Worm (Caenorhabditis elegans) whole organism, young adult: ENCODE measurements around the gene bath-37.

Source experiments
- F22D6.2 ChIP-seq: sonication (generic microtip); optimal IDR thresholded peaks from 2 replicates; lab custom pipeline; 2016; ENCODE audit warnings: mild to moderate bottlenecking, missing genetic modification characterization, missing compliant biosample characterization
- F33H1.4 ChIP-seq: fragments of 200-800 bp; sonication (Bioruptor generic); IDR thresholded peaks from 2 replicates; pipeline ENCODE4 v1.3.6; 2022; ENCODE audit warnings: missing genetic modification reagents, missing genetic modification characterization, missing compliant biosample characterization
- ama-1 ChIP-seq, 3 experiments: fragments of 150-350 bp in 1 of 3; sonication (generic microtip) in 2 of 3; optimal IDR thresholded peaks; 2 replicates each; lab custom pipeline; 2014 to 2018; ENCODE audit warnings: missing biosample characterization in 2 of 3, missing genetic modification characterization in 2 of 3, missing genetic modification reagents in 2 of 3
- atf-7 ChIP-seq: sonication (generic microtip); optimal IDR thresholded peaks from 2 replicates; lab custom pipeline; 2017; ENCODE audit warnings: mild to moderate bottlenecking, missing genetic modification characterization, missing compliant biosample characterization
- attf-5 ChIP-seq: fragments of 200-800 bp; sonication (Bioruptor generic); optimal IDR thresholded peaks from 2 replicates; lab custom pipeline; 2018; ENCODE audit warnings: mild to moderate bottlenecking, missing genetic modification characterization, missing compliant biosample characterization
- attf-6 ChIP-seq: fragments of 200-800 bp; sonication (Bioruptor generic); IDR thresholded peaks from 2 replicates; pipeline ENCODE4 v1.3.6; 2022; ENCODE audit warnings: missing genetic modification reagents, missing genetic modification characterization, missing compliant biosample characterization
- bed-1 ChIP-seq: fragments of 200-800 bp; sonication (Bioruptor generic); IDR thresholded peaks from 2 replicates; pipeline ENCODE4 v1.3.6; 2022; ENCODE audit warnings: missing genetic modification reagents, missing genetic modification characterization, missing compliant biosample characterization
- ccch-3 ChIP-seq: fragments of 200-800 bp; sonication (Bioruptor generic); optimal IDR thresholded peaks from 2 replicates; lab custom pipeline; 2018; ENCODE audit warnings: mild to moderate bottlenecking, missing genetic modification characterization, missing compliant biosample characterization
- cebp-2 ChIP-seq: fragments of 200-800 bp; sonication (Bioruptor generic); IDR thresholded peaks from 2 replicates; pipeline ENCODE4 v1.3.6; 2022; ENCODE audit warnings: missing genetic modification characterization, missing compliant biosample characterization
- ceh-100 ChIP-seq: fragments of 200-800 bp; sonication (Bioruptor generic); IDR thresholded peaks from 2 replicates; pipeline ENCODE4 v1.3.6; 2022; ENCODE audit warnings: missing genetic modification reagents, missing genetic modification characterization, missing compliant biosample characterization
- ceh-27 ChIP-seq: fragments of 200-800 bp; sonication (Bioruptor generic); optimal IDR thresholded peaks from 2 replicates; lab custom pipeline; 2018; ENCODE audit warnings: mild to moderate bottlenecking, missing genetic modification characterization, moderate library complexity, missing compliant biosample characterization
- ceh-91 ChIP-seq: fragments of 200-800 bp; sonication (Bioruptor generic); IDR thresholded peaks from 2 replicates; pipeline ENCODE4 v1.3.6; 2022; ENCODE audit warnings: missing genetic modification reagents, missing genetic modification characterization, missing compliant biosample characterization
- chd-7 ChIP-seq: sonication (generic microtip); optimal IDR thresholded peaks from 2 replicates; lab custom pipeline; 2016; ENCODE audit warnings: mild to moderate bottlenecking, missing genetic modification characterization, moderate library complexity, missing compliant biosample characterization
- dpl-1 ChIP-seq: fragments of 150-350 bp; optimal IDR thresholded peaks from 2 replicates; lab custom pipeline; 2014; ENCODE audit warnings: missing biosample characterization, missing genetic modification reagents, missing genetic modification characterization
- efl-1 ChIP-seq: fragments of 150-350 bp; optimal IDR thresholded peaks from 2 replicates; lab custom pipeline; 2014; ENCODE audit warnings: missing biosample characterization, missing genetic modification reagents, missing genetic modification characterization
- egl-18 ChIP-seq: fragments of 200-800 bp; sonication (Bioruptor generic); IDR thresholded peaks from 2 replicates; pipeline ENCODE4 v1.3.6; 2022; ENCODE audit warnings: missing genetic modification reagents, missing genetic modification characterization, missing compliant biosample characterization
- egrh-3 ChIP-seq: fragments of 200-800 bp; sonication (Bioruptor generic); IDR thresholded peaks from 2 replicates; pipeline ENCODE4 v1.3.6; 2022; ENCODE audit warnings: missing genetic modification reagents, missing genetic modification characterization, missing compliant biosample characterization
- fkh-3 ChIP-seq: sonication (generic microtip); optimal IDR thresholded peaks from 2 replicates; lab custom pipeline; 2016; ENCODE audit warnings: mild to moderate bottlenecking, missing genetic modification characterization, missing compliant biosample characterization
- hlh-26 ChIP-seq: fragments of 200-800 bp; sonication (Bioruptor generic); conservative IDR thresholded peaks from 2 replicates; pipeline ENCODE4 v1.3.6; 2022; ENCODE audit warnings: missing genetic modification reagents, missing genetic modification characterization, missing compliant biosample characterization
- let-526 ChIP-seq: fragments of 200-800 bp; sonication (Bioruptor generic); IDR thresholded peaks from 2 replicates; pipeline ENCODE4 v1.3.6; 2022; ENCODE audit warnings: missing genetic modification reagents, missing genetic modification characterization, missing compliant biosample characterization
- lin-26 ChIP-seq: fragments of 200-800 bp; sonication (Bioruptor generic); IDR thresholded peaks from 2 replicates; pipeline ENCODE4 v1.3.6; 2022; ENCODE audit warnings: missing genetic modification reagents, missing genetic modification characterization, missing compliant biosample characterization
- lin-35 ChIP-seq, 3 experiments: fragments of 150-350 bp in 2 of 3; sonication (generic microtip) in 1 of 3; optimal IDR thresholded peaks; 2 replicates each; lab custom pipeline; 2014 to 2018; ENCODE audit warnings: missing biosample characterization in 3 of 3, missing genetic modification characterization in 3 of 3, missing genetic modification reagents in 3 of 3
- lir-1 ChIP-seq: fragments of 200-800 bp; sonication (Bioruptor generic); conservative IDR thresholded peaks from 2 replicates; pipeline ENCODE4 v1.3.6; 2022; ENCODE audit warnings: missing genetic modification reagents, missing genetic modification characterization, missing compliant biosample characterization
- lsl-1 ChIP-seq: fragments of 200-800 bp; sonication (Bioruptor generic); optimal IDR thresholded peaks from 2 replicates; lab custom pipeline; 2018; ENCODE audit warnings: mild to moderate bottlenecking, missing genetic modification characterization, moderate library complexity, missing compliant biosample characterization
- madf-6 ChIP-seq: fragments of 200-800 bp; sonication (Bioruptor generic); IDR thresholded peaks from 2 replicates; pipeline ENCODE4 v1.3.6; 2022; ENCODE audit warnings: missing genetic modification reagents, missing genetic modification characterization, missing compliant biosample characterization
- madf-8 ChIP-seq: fragments of 200-800 bp; sonication (Bioruptor generic); conservative IDR thresholded peaks from 2 replicates; pipeline ENCODE4 v1.3.6; 2022; ENCODE audit warnings: missing genetic modification reagents, missing genetic modification characterization, missing compliant biosample characterization
- nfya-1 ChIP-seq: sonication (generic microtip); optimal IDR thresholded peaks from 2 replicates; lab custom pipeline; 2017; ENCODE audit warnings: antibody characterized with exemption, missing compliant biosample characterization, missing genetic modification characterization, borderline replicate concordance; ENCODE audit not compliant: insufficient read depth
- nfya-2 ChIP-seq: fragments of 200-800 bp; sonication (Bioruptor generic); IDR thresholded peaks from 2 replicates; pipeline ENCODE4 v1.3.6; 2022; ENCODE audit warnings: missing genetic modification reagents, missing genetic modification characterization, missing compliant biosample characterization
- pha-4 ChIP-seq: fragments of 150-350 bp; sonication (generic microtip); optimal IDR thresholded peaks from 2 replicates; lab custom pipeline; 2014; ENCODE audit warnings: missing biosample characterization, missing genetic modification reagents, missing genetic modification characterization
- rpc-1 ChIP-seq, 2 experiments: fragments of 150-350 bp in 1 of 2; sonication (generic microtip) in 1 of 2; optimal IDR thresholded peaks; 2 replicates each; lab custom pipeline; 2014 to 2018; ENCODE audit warnings: missing biosample characterization in 1 of 2, missing genetic modification characterization in 1 of 2, missing genetic modification reagents in 1 of 2, missing genotype in 1 of 2
- sdz-38 ChIP-seq: sonication (generic microtip); optimal IDR thresholded peaks from 2 replicates; lab custom pipeline; 2016; ENCODE audit warnings: missing genotype, missing genetic modification characterization, missing compliant biosample characterization
- somi-1 ChIP-seq: fragments of 200-800 bp; sonication (Bioruptor generic); optimal IDR thresholded peaks from 2 replicates; lab custom pipeline; 2018; ENCODE audit warnings: mild to moderate bottlenecking, missing genetic modification characterization, missing compliant biosample characterization
- tbx-9 ChIP-seq: sonication (generic microtip); optimal IDR thresholded peaks from 2 replicates; lab custom pipeline; 2016; ENCODE audit warnings: borderline replicate concordance, missing genetic modification characterization, inconsistent platforms, missing compliant biosample characterization
- xnd-1 ChIP-seq: sonication (generic microtip); optimal IDR thresholded peaks from 2 replicates; lab custom pipeline; 2016; ENCODE audit warnings: missing genotype, missing genetic modification reagents, missing genetic modification characterization, missing compliant biosample characterization
- zfh-2 ChIP-seq: fragments of 200-800 bp; sonication (Bioruptor generic); conservative IDR thresholded peaks from 2 replicates; pipeline ENCODE4 v1.3.6; 2022; ENCODE audit warnings: missing genetic modification reagents, missing genetic modification characterization, missing compliant biosample characterization
- ztf-22 ChIP-seq: fragments of 200-800 bp; sonication (Bioruptor generic); optimal IDR thresholded peaks from 2 replicates; lab custom pipeline; 2018; ENCODE audit warnings: mild to moderate bottlenecking, missing genetic modification characterization, moderate library complexity, missing compliant biosample characterization
- ztf-26 ChIP-seq: sonication (generic microtip); optimal IDR thresholded peaks from 2 replicates; lab custom pipeline; 2017; ENCODE audit warnings: missing genetic modification characterization, missing compliant biosample characterization

bath-37 gene

DNA sequence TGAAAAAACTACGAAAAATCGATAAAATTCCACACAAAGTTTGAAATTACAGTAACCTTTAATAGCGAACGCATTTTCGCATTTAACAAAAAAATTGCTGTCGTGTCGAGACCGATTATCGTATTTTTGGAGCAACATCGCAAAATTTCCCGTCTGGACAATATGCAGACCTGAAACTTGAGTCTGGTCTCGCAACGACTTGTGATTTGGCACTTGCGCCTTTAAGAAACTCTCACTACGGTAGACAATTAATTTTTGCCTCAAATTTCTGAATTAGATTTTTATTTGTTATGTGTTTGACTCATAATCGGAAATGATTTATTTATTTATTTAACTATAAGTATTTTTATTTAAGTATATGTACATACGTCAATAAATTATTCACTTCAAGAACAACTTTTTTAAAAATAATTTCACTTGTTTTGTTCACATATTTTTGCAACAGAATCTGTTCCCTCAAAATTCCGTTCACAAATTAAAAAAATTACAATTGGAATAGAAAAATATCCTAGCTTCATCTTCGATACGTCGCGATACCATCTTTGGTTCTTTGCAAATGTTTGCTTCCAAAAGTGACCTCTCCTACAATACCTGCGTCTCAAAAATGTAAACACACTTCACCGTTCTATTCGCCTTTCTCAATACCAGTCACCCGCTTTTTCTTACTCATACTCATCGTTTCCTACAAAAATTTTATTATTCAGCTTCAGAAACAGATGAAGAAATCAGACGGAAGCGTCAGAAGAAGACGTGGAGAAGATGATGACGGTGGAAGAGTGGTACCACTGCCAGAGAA lies 20.9 kb upstream of the bath-37 start, which contains the start of gene T12G3.4:
Gene T12G3.4 (plus strand): TSS at position 705 of the 796 bp plus-strand sequence.
- TF ChIP-seq efl-1 (GFP tag; lab: Kevin White, UChicago), result no peak
- peak; percentile 88 for TF ChIP-seq madf-6
- TF ChIP-seq lsl-1 (GFP tag; lab: Kevin White, UChicago), result peak; percentile 58
- no peak for TF ChIP-seq ceh-27 (GFP tag; lab: Kevin White, UChicago)
- peak; percentile 72 for TF ChIP-seq F33H1.4 (GFP tag; lab: Robert Waterston, UW)
- TF ChIP-seq ceh-91, result peak; percentile 64; the same call in 1 of the 2 replicates
- peak; percentile 57 for TF ChIP-seq xnd-1 (tag; lab: Kevin White, UChicago)
- peak; percentile 86 for TF ChIP-seq madf-8

DNA sequence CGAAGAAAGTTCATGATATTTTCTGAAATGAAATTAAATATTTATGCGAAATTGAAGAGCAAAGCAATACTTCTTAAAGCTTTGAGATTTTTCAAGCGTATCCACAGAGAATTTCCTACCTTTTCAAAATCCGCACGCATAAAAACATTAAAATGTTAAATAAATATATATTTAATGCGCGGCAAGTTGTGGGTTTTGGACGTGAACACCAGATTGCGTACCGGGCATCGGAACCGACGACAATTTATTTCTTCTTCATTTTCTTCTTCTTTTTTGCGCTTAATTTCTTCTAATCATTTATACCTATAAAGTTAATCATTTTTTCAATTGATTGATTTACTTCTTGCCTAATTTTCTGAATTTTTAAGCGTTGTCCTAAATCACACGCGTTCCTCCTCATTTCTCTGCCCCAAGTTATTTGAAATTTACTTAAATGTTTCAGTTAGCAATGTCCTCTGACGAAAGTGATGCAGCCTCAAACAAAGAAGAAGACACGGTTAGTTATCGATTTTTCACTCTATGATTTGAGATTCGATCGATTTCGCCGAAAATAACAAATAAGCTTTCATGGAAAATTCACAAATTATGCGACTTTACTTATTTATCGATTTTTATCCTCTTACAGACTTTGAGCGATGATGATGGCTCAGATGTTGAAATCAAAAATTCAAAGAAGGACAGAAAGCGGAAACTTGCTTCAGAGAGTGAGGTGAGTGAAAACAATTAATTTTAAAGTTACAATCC lies 17.5 kb upstream of the bath-37 start, which contains the start of the genes bre-5 and spt-5:
Gene bre-5 (minus strand): TSS at position 167 of the 744 bp plus-strand sequence.
Gene spt-5 (plus strand): TSS at position 443 of the 744 bp plus-strand sequence.
- TF ChIP-seq dpl-1 (peak; percentile 10), madf-6 (peak; percentile 37; the same call in 1 of the 2 replicates), lin-26 (GFP tag; lab: Robert Waterston, UW) (no peak)
- TF ChIP-seq, all 124 proteins: peak for 2

ce11 chrIV:12052461-12052860 lies 16.2 kb upstream of the bath-37 start:
- TF ChIP-seq F22D6.2 (tag; lab: Kevin White, UChicago) (no peak), attf-6 (GFP tag; lab: Robert Waterston, UW) (no peak), tbx-9 (tag; lab: Kevin White, UChicago) (no peak), zfh-2 (GFP tag; lab: Robert Waterston, UW) (no peak), atf-7 (tag; lab: Kevin White, UChicago) (no peak), ceh-100 (GFP tag; lab: Robert Waterston, UW) (no peak), let-526 (no peak), nfya-1 (tag; lab: Kevin White, UChicago) (no peak), attf-5 (no peak), egl-18 (GFP tag; lab: Robert Waterston, UW) (no peak)
- TF ChIP-seq, all 124 proteins: peak for 0

ce11 chrIV:12056603-12057002 lies 12.1 kb upstream of the bath-37 start, which contains the start of gene K08E4.2:
K08E4.2 (minus strand) TSS chrIV:12056656.
- TF ChIP-seq madf-6 (peak; percentile 57; the same call in 1 of the 2 replicates), nfya-2 (GFP tag; lab: Robert Waterston, UW) (no peak), lir-1 (GFP tag; lab: Robert Waterston, UW) (no peak), ceh-91 (0 out of 2 replicates have a peak, but pooled peaks have one; percentile 8), efl-1 (GFP tag; lab: Kevin White, UChicago) (peak; percentile 58), sdz-38 (tag; lab: Kevin White, UChicago) (no peak), ceh-100 (GFP tag; lab: Robert Waterston, UW) (no peak), cebp-2 (GFP tag; lab: Robert Waterston, UW) (no peak), xnd-1 (tag; lab: Kevin White, UChicago) (peak; percentile 28), madf-8 (0 out of 2 replicates have a peak, but pooled peaks have one; percentile 18)

ce11 chrIV:12057508-12057907 lies 11.2 kb upstream of the bath-37 start, which contains the start of gene K08E4.3:
K08E4.3 (plus strand) TSS chrIV:12057742.
- TF ChIP-seq bed-1 (GFP tag; lab: Robert Waterston, UW) (no peak), ceh-91 (no peak), egrh-3 (GFP tag; lab: Robert Waterston, UW) (no peak), chd-7 (tag; lab: Kevin White, UChicago) (no peak), ztf-26 (tag; lab: Kevin White, UChicago) (no peak), fkh-3 (tag; lab: Kevin White, UChicago) (no peak), ztf-22 (GFP tag; lab: Kevin White, UChicago) (no peak), hlh-26 (GFP tag; lab: Robert Waterston, UW) (no peak), ama-1 (optimal IDR thresholded peaks at IDR 0.05; lab: Kevin White, UChicago) (no peak), ama-1 (GFP tag; optimal IDR thresholded peaks at IDR 0.05; lab: Kevin White, UChicago) (no peak), ceh-100 (GFP tag; lab: Robert Waterston, UW) (no peak), pha-4 (tag; lab: Kevin White, UChicago) (no peak), let-526 (no peak), somi-1 (GFP tag; lab: Kevin White, UChicago) (no peak), lin-35 (GFP tag; optimal IDR thresholded peaks at IDR 0.05; lab: Kevin White, UChicago) (no peak), rpc-1 (optimal IDR thresholded peaks at IDR 0.05; lab: Kevin White, UChicago) (no peak), rpc-1 (tag; optimal IDR thresholded peaks at IDR 0.05; lab: Kevin White, UChicago) (no peak), ccch-3 (GFP tag; lab: Kevin White, UChicago) (no peak)
